Fruit fly (Drosophila melanogaster) whole organism, embryonic: ENCODE measurements around the gene CG12818.

Experiments used
- Adf1 ChIP-seq: fragments of 200-800 bp; sonication (Bioruptor generic); IDR thresholded peaks from 2 replicates; pipeline ENCODE4 v1.3.6; 2022; ENCODE audit warnings: missing biosample characterization, missing genetic modification characterization
- B-H1 ChIP-seq: fragments of 200-800 bp; sonication (Bioruptor generic); IDR thresholded peaks from 3 replicates; pipeline ENCODE4 v1.3.6; 2022; ENCODE audit warnings: missing biosample characterization, missing genetic modification characterization
- CG11085 ChIP-seq: fragments of 200-800 bp; sonication (Bioruptor generic); IDR thresholded peaks from 2 replicates; pipeline ENCODE4 v1.3.6; 2022; ENCODE audit warnings: missing biosample characterization, missing genetic modification characterization
- CG12155 ChIP-seq: fragments of 200-800 bp; sonication (Bioruptor generic); optimal IDR thresholded peaks from 3 replicates; lab custom pipeline; 2016; ENCODE audit warnings: missing biosample characterization, missing genetic modification characterization
- CG12219 ChIP-seq: fragments of 200-800 bp; sonication (Bioruptor generic); optimal IDR thresholded peaks from 3 replicates; lab custom pipeline; 2018; ENCODE audit warnings: missing biosample characterization, mild to moderate bottlenecking, missing genetic modification characterization
- CG12391 ChIP-seq: fragments of 200-800 bp; sonication (Bioruptor generic); optimal IDR thresholded peaks from 3 replicates; lab custom pipeline; 2018; ENCODE audit warnings: missing biosample characterization, mild to moderate bottlenecking, missing genetic modification characterization, moderate library complexity
- CG15269 ChIP-seq: fragments of 200-800 bp; sonication (Bioruptor generic); optimal IDR thresholded peaks from 2 replicates; lab custom pipeline; 2018; ENCODE audit warnings: missing biosample characterization, mild to moderate bottlenecking, missing genetic modification characterization, moderate library complexity
- CG15479 ChIP-seq: fragments of 200-800 bp; sonication (Bioruptor generic); optimal IDR thresholded peaks from 3 replicates; lab custom pipeline; 2019; ENCODE audit warnings: missing biosample characterization, mild to moderate bottlenecking, missing genetic modification characterization, moderate library complexity
- CG15696 ChIP-seq: fragments of 200-800 bp; sonication (Bioruptor generic); optimal IDR thresholded peaks from 2 replicates; lab custom pipeline; 2019; ENCODE audit warnings: missing biosample characterization, mild to moderate bottlenecking, missing genetic modification characterization, moderate library complexity
- CG1832 ChIP-seq: fragments of 200-800 bp; sonication (Bioruptor generic); optimal IDR thresholded peaks from 2 replicates; lab custom pipeline; 2017; ENCODE audit warnings: missing biosample characterization, mild to moderate bottlenecking, missing genetic modification characterization, inconsistent platforms
- CG31441 ChIP-seq: fragments of 200-800 bp; sonication (Bioruptor generic); IDR thresholded peaks from 2 replicates; pipeline ENCODE4 v1.3.6; 2022; ENCODE audit warnings: missing biosample characterization, missing genetic modification characterization
- CG4282 ChIP-seq: fragments of 200-800 bp; sonication (Bioruptor generic); optimal IDR thresholded peaks from 2 replicates; lab custom pipeline; 2016; ENCODE audit warnings: missing biosample characterization, missing genetic modification characterization
- CG4424 ChIP-seq: fragments of 200-800 bp; sonication (Bioruptor generic); optimal IDR thresholded peaks from 3 replicates; lab custom pipeline; 2016; ENCODE audit warnings: missing biosample characterization, missing genetic modification characterization
- CG5180 ChIP-seq: fragments of 200-800 bp; sonication (Bioruptor generic); optimal IDR thresholded peaks from 3 replicates; lab custom pipeline; 2017; ENCODE audit warnings: missing biosample characterization, missing genetic modification characterization, mild to moderate bottlenecking, moderate library complexity, missing genetic modification reagents
- CTCF ChIP-seq: fragments of 200-800 bp; sonication (Bioruptor generic); optimal IDR thresholded peaks from 2 replicates; lab custom pipeline; 2017; ENCODE audit warnings: missing biosample characterization, mild to moderate bottlenecking, missing genetic modification characterization, moderate library complexity
- Deaf1 ChIP-seq: fragments of 200-800 bp; optimal IDR thresholded peaks from 3 replicates; lab custom pipeline; 2019; ENCODE audit warnings: missing biosample characterization, mild to moderate bottlenecking, missing genetic modification characterization, moderate library complexity
- Dfd ChIP-seq, 2 experiments: fragments of >200 bp; optimal IDR thresholded peaks; 2 replicates each; lab custom pipeline; 2017; ENCODE audit warnings: missing biosample characterization in 2 of 2, missing genetic modification characterization in 2 of 2
- ERR ChIP-seq: fragments of 200-800 bp; sonication (Bioruptor generic); optimal IDR thresholded peaks from 2 replicates; lab custom pipeline; 2016; ENCODE audit warnings: missing biosample characterization, missing genetic modification characterization
- Elba2 ChIP-seq: fragments of 200-800 bp; sonication (Bioruptor generic); optimal IDR thresholded peaks from 3 replicates; lab custom pipeline; 2016; ENCODE audit warnings: missing biosample characterization, missing genetic modification characterization
- HmgD ChIP-seq: fragments of 200-800 bp; sonication (Bioruptor generic); optimal IDR thresholded peaks from 3 replicates; lab custom pipeline; 2016; ENCODE audit warnings: missing biosample characterization, missing genetic modification characterization
- Hr51 ChIP-seq, 2 experiments: fragments of 200-800 bp; sonication (Bioruptor generic); optimal IDR thresholded peaks; 2 replicates in 1 of 2; 3 replicates in 1 of 2; lab custom pipeline; 2016 to 2018; ENCODE audit warnings: missing biosample characterization in 2 of 2, missing genetic modification characterization in 2 of 2, mild to moderate bottlenecking in 1 of 2, moderate library complexity in 1 of 2
- Med ChIP-seq: fragments of 200-800 bp; sonication (Bioruptor generic); peaks from one replicate; lab custom pipeline; 2016; ENCODE audit warnings: missing biosample characterization, missing genetic modification characterization, mild to moderate bottlenecking, inconsistent platforms, moderate library complexity
- Nf-YC ChIP-seq: fragments of 200-800 bp; optimal IDR thresholded peaks from 3 replicates; lab custom pipeline; 2019; ENCODE audit warnings: missing biosample characterization, mild to moderate bottlenecking, missing genetic modification characterization, moderate library complexity
- Trl ChIP-seq, 3 experiments: fragments of >200 bp in 2 of 3; fragments of 200-800 bp in 1 of 3; sonication (Bioruptor generic) in 1 of 3; optimal IDR thresholded peaks; 2 replicates in 1 of 3; 3 replicates in 2 of 3; lab custom pipeline; 2016 to 2017; ENCODE audit warnings: missing biosample characterization in 1 of 3, missing genetic modification characterization in 1 of 3
- abd-A ChIP-seq: fragments of 200-800 bp; sonication (Bioruptor generic); optimal IDR thresholded peaks from 3 replicates; lab custom pipeline; 2019; ENCODE audit warnings: missing biosample characterization, mild to moderate bottlenecking, missing genetic modification characterization, moderate library complexity
- ac ChIP-seq: fragments of 200-800 bp; sonication (Bioruptor generic); optimal IDR thresholded peaks from 3 replicates; lab custom pipeline; 2017; ENCODE audit warnings: missing biosample characterization, mild to moderate bottlenecking, missing genetic modification characterization
- cg ChIP-seq: fragments of 200-800 bp; sonication (Bioruptor generic); optimal IDR thresholded peaks from 3 replicates; lab custom pipeline; 2019; ENCODE audit warnings: missing biosample characterization, mild to moderate bottlenecking, missing genetic modification characterization, moderate library complexity
- dimm ChIP-seq: fragments of 200-800 bp; sonication (Bioruptor generic); IDR thresholded peaks from 2 replicates; pipeline ENCODE4 v1.3.6; 2022; ENCODE audit warnings: missing biosample characterization, missing genetic modification characterization
- esg ChIP-seq: fragments of 200-800 bp; sonication (Bioruptor generic); conservative IDR thresholded peaks from 2 replicates; pipeline ENCODE4 v1.3.6; 2022; ENCODE audit warnings: missing biosample characterization, missing genetic modification characterization
- ftz-f1 ChIP-seq: fragments of 200-800 bp; sonication (Bioruptor generic); optimal IDR thresholded peaks from 2 replicates; lab custom pipeline; 2016; ENCODE audit warnings: missing biosample characterization, missing genetic modification characterization
- hb ChIP-seq: fragments of 200-800 bp; sonication (Bioruptor generic); IDR thresholded peaks from 3 replicates; pipeline ENCODE4 v1.3.6; 2022; ENCODE audit warnings: missing biosample characterization, missing genetic modification characterization; ENCODE audit not compliant: partially characterized antibody
- klu ChIP-seq: fragments of 200-800 bp; sonication (Bioruptor generic); IDR thresholded peaks from 2 replicates; pipeline ENCODE4 v1.3.6; 2022; ENCODE audit warnings: missing biosample characterization, missing genetic modification characterization
- onecut ChIP-seq: fragments of 200-800 bp; sonication (Bioruptor generic); IDR thresholded peaks from 2 replicates; pipeline ENCODE4 v1.3.6; 2022; ENCODE audit warnings: missing biosample characterization, missing genetic modification characterization
- pros ChIP-seq: fragments of 200-800 bp; sonication (Bioruptor generic); optimal IDR thresholded peaks from 3 replicates; lab custom pipeline; 2019; ENCODE audit warnings: missing biosample characterization, mild to moderate bottlenecking, missing genetic modification characterization, moderate library complexity

CG12818 gene

dm6 chr3R:10353932-10354703 lies 22.7 kb downstream of the CG12818 start (continued):
- TF ChIP-seq klu (GFP tag; lab: Robert Waterston, UW), result no peak
- TF ChIP-seq B-H1 (GFP tag; lab: Robert Waterston, UW), result no peak
- no peak for TF ChIP-seq CG4282 (GFP tag; lab: Kevin White, UChicago)
- TF ChIP-seq CG15696 (tag; lab: Kevin White, UChicago), result peak; percentile 81
- no peak for TF ChIP-seq CG11085 (GFP tag; lab: Robert Waterston, UW)
- peak; percentile 73 for TF ChIP-seq CG12391 (tag; lab: Kevin White, UChicago)
- peak; percentile 5 for TF ChIP-seq CG15269 (tag; lab: Kevin White, UChicago)
- TF ChIP-seq ac (GFP tag; lab: Kevin White, UChicago), result peak; percentile 85
- no peak for TF ChIP-seq CG4424

dm6 chr3R:10355840-10356562 lies 24.6 kb downstream of the CG12818 start:
- peak; percentile 96 for TF ChIP-seq onecut
- peak; percentile 4 for TF ChIP-seq CG15479
- TF ChIP-seq ERR (GFP tag; lab: Kevin White, UChicago), result peak; percentile 84
- TF ChIP-seq Trl (optimal IDR thresholded peaks at IDR 0.05; lab: Kevin White, UChicago), result peak; percentile 87 to 89
- no peak for TF ChIP-seq Trl (GFP tag; optimal IDR thresholded peaks at IDR 0.05; lab: Kevin White, UChicago)
- TF ChIP-seq CG31441 (GFP tag; lab: Robert Waterston, UW), result no peak
- TF ChIP-seq dimm (GFP tag; lab: Robert Waterston, UW), result no peak
- no peak for TF ChIP-seq CG12219 (GFP tag; lab: Kevin White, UChicago)
- no peak for TF ChIP-seq Adf1 (GFP tag; lab: Robert Waterston, UW)
- TF ChIP-seq Dfd (GFP tag; optimal IDR thresholded peaks at IDR 0.05; lab: Kevin White, UChicago), result no peak
- TF ChIP-seq CG5180, result peak; percentile 72
- TF ChIP-seq Med (GFP tag; lab: Kevin White, UChicago), result peak; percentile 47
- TF ChIP-seq Deaf1, result peak; percentile 18
- peak in 1 of 2 experiments; percentile 56 for TF ChIP-seq Hr51 (GFP tag; optimal IDR thresholded peaks at IDR 0.05; lab: Kevin White, UChicago)
- TF ChIP-seq HmgD (GFP tag; lab: Kevin White, UChicago), result no peak
- peak; percentile 72 for TF ChIP-seq pros
- TF ChIP-seq ftz-f1, result peak; percentile 92
- TF ChIP-seq esg (GFP tag; lab: Robert Waterston, UW), result no peak
- peak; percentile 21 for TF ChIP-seq cg (GFP tag; lab: Kevin White, UChicago)
- TF ChIP-seq hb, result no peak
- TF ChIP-seq Elba2 (GFP tag; lab: Kevin White, UChicago), result no peak
- peak; percentile 24 for TF ChIP-seq CTCF (GFP tag; lab: Kevin White, UChicago)
- peak; percentile 77 for TF ChIP-seq CG1832 (GFP tag; lab: Kevin White, UChicago)
- TF ChIP-seq CG12155 (GFP tag; lab: Kevin White, UChicago), result peak; percentile 68
- peak; percentile 6 for TF ChIP-seq Nf-YC (tag; lab: Kevin White, UChicago)
- TF ChIP-seq abd-A (tag; lab: Kevin White, UChicago), result peak; percentile 85
